Worm (Caenorhabditis elegans) whole organism, L1 larva: ENCODE data around the gene clec-48.

ENCODE experiments used
- alr-1 ChIP-seq: fragments of 200-800 bp; sonication (Bioruptor generic); optimal IDR thresholded peaks from 2 replicates; lab custom pipeline; 2018; ENCODE audit warnings: borderline replicate concordance, mild to moderate bottlenecking, missing genetic modification characterization, missing compliant biosample characterization
- aly-2 ChIP-seq: fragments of 150-350 bp; optimal IDR thresholded peaks from 2 replicates; lab custom pipeline; 2014; ENCODE audit warnings: missing biosample characterization, missing genetic modification characterization
- ama-1 ChIP-seq: fragments of 150-350 bp; optimal IDR thresholded peaks from 2 replicates; lab custom pipeline; 2014
- hlh-17 ChIP-seq: fragments of 200-800 bp; sonication (Bioruptor generic); optimal IDR thresholded peaks from 2 replicates; lab custom pipeline; 2018; ENCODE audit warnings: missing genetic modification characterization, mild to moderate bottlenecking, missing compliant biosample characterization, moderate library complexity, borderline replicate concordance
- hpl-2 ChIP-seq: fragments of 150-350 bp; optimal IDR thresholded peaks from 2 replicates; lab custom pipeline; 2014; ENCODE audit warnings: missing biosample characterization, missing genetic modification reagents, missing genetic modification characterization
- lin-13 ChIP-seq: fragments of 150-350 bp; optimal IDR thresholded peaks from 2 replicates; lab custom pipeline; 2014; ENCODE audit warnings: missing biosample characterization, missing genetic modification reagents, missing genetic modification characterization
- nhr-237 ChIP-seq: fragments of 150-350 bp; optimal IDR thresholded peaks from 2 replicates; lab custom pipeline; 2014; ENCODE audit warnings: missing biosample characterization, missing genetic modification characterization
- nhr-76 ChIP-seq: sonication (generic microtip); optimal IDR thresholded peaks from 2 replicates; lab custom pipeline; 2017; ENCODE audit warnings: missing biosample characterization, missing genetic modification characterization
- swsn-7 ChIP-seq: sonication (generic microtip); optimal IDR thresholded peaks from 2 replicates; lab custom pipeline; 2016; ENCODE audit warnings: missing genetic modification characterization, missing compliant biosample characterization
- ztf-4 ChIP-seq: fragments of 150-350 bp; optimal IDR thresholded peaks from 2 replicates; lab custom pipeline; 2014; ENCODE audit warnings: missing biosample characterization, missing genetic modification characterization

DNA sequence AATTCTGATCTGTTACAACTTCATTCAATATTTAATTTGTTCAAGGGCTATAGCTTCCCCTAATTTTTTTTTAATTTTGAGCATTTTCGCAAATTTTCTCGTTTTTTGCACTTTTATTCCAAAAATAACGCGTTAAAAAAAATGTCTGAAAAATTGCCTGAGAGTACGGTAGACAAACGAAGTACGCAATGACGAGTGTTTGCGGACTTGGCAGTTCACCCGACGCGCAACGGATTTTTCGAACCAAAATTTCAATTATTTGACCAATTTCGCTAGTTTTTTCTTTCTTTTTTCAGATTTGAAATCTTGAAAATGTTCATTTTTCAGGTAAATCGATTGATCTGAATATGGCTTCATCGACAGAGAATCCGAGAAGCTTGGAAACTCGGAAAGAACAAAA lies 30.6 kb upstream of the clec-48 start, which contains the start of gene fbxa-211:
- TF ChIP-seq nhr-237 (no peak), ztf-4 (no peak), hlh-17 (GFP tag; lab: Kevin White, UChicago) (no peak), lin-13 (GFP tag; lab: Kevin White, UChicago) (no peak), ama-1 (no peak), hpl-2 (GFP tag; lab: Kevin White, UChicago) (no peak), swsn-7 (tag; lab: Kevin White, UChicago) (no peak), nhr-76 (tag; lab: Kevin White, UChicago) (no peak), aly-2 (no peak), alr-1 (no peak)
